Worm (Caenorhabditis elegans): ENCODE results near the gene famh-136.
A peak's percentile ranks its signal among the peaks of the same experiment; 100 is the strongest.

famh-136 gene

DNA sequence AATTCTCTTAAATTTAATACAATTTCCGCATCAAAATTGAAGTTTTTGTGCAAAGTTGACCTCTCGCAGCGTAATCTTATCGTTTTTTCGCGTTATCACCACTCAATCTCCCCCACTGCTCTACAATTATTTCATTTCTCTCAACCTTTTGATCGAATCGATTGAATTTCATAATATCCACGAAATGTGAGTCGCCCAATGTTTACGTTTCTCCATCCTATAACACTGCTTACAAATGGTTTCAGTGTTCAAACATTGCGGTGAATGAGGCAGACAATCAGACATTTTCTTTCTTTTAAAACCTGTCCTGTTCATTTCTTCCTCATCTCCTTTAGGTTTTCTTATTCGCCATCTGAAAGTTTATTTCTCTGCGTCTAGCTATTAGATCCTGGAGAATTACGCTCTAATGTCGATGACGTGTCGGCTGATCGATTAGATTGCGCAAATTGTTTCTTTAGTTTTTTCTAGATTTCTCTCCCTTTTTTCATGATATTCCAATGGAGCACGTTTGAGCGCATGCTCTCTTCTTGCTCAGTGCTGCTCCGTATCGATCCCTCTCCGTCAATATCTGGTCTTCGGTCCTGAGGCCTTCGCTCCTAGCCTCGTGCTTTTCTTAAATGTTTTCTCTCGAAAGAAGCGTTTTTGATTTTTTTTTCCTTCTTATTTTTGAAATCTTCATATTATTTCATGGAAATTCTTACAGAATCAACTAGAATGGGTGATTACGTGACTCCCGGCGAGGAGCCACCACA lies 17.5 kb downstream of the famh-136 start, which contains the start of gene unc-32:
Gene unc-32 (plus strand): TSS at position 702 of the 752 bp plus-strand sequence.
- TF ChIP-seq fkh-2 (tag; optimal IDR thresholded peaks at IDR 0.05) (no peak), nhr-28 (tag; optimal IDR thresholded peaks at IDR 0.05) (no peak), hmg-11 (tag; optimal IDR thresholded peaks at IDR 0.05) (peak; percentile 50), daf-12 (tag; optimal IDR thresholded peaks at IDR 0.05) (no peak), elt-3 (tag; optimal IDR thresholded peaks at IDR 0.05) (no peak), lin-39 (tag; optimal IDR thresholded peaks at IDR 0.05) (peak; percentile 80), ceh-16 (tag; optimal IDR thresholded peaks at IDR 0.05) (no peak), R02D3.7 (tag; optimal IDR thresholded peaks at IDR 0.05) (no peak), pha-4 (tag; optimal IDR thresholded peaks at IDR 0.05) (peak; percentile 85), nhr-43 (tag; optimal IDR thresholded peaks at IDR 0.05; ENCODE audit: poor library complexity, severe bottlenecking) (no peak), mdl-1 (tag; optimal IDR thresholded peaks at IDR 0.05) (peak; percentile 11), nhr-67 (tag; optimal IDR thresholded peaks at IDR 0.05) (no peak), lin-15B (tag; optimal IDR thresholded peaks at IDR 0.05) (peak; percentile 79), egl-27 (tag; optimal IDR thresholded peaks at IDR 0.05) (no peak), nhr-11 (tag; optimal IDR thresholded peaks at IDR 0.05) (no peak), elt-2 (tag; optimal IDR thresholded peaks at IDR 0.05) (peak; percentile 33), ama-1 (optimal IDR thresholded peaks at IDR 0.05) (no peak), nfya-1 (tag; optimal IDR thresholded peaks at IDR 0.05; ENCODE audit: insufficient read depth) (peak; percentile 79), ceh-28 (tag; optimal IDR thresholded peaks at IDR 0.05) (peak; percentile 49), nhr-25 (tag; optimal IDR thresholded peaks at IDR 0.05) (peak; percentile 19), tbx-2 (tag; optimal IDR thresholded peaks at IDR 0.05) (no peak), elt-1 (tag; optimal IDR thresholded peaks at IDR 0.05) (no peak), zag-1 (tag; optimal IDR thresholded peaks at IDR 0.05) (no peak), ceh-82 (tag; optimal IDR thresholded peaks at IDR 0.05) (no peak), aly-2 (tag; optimal IDR thresholded peaks at IDR 0.05) (no peak), ztf-4 (tag; optimal IDR thresholded peaks at IDR 0.05) (no peak), fkh-10 (GFP tag; optimal IDR thresholded peaks at IDR 0.05) (peak; percentile 54), fos-1 (tag; optimal IDR thresholded peaks at IDR 0.05) (no peak), sea-2 (GFP tag; optimal IDR thresholded peaks at IDR 0.05) (peak; percentile 44), nhr-12 (tag; optimal IDR thresholded peaks at IDR 0.05) (no peak), lsy-12 (tag; optimal IDR thresholded peaks at IDR 0.05) (no peak), nhr-77 (tag; optimal IDR thresholded peaks at IDR 0.05) (no peak), mml-1 (tag; optimal IDR thresholded peaks at IDR 0.05) (no peak)

DNA sequence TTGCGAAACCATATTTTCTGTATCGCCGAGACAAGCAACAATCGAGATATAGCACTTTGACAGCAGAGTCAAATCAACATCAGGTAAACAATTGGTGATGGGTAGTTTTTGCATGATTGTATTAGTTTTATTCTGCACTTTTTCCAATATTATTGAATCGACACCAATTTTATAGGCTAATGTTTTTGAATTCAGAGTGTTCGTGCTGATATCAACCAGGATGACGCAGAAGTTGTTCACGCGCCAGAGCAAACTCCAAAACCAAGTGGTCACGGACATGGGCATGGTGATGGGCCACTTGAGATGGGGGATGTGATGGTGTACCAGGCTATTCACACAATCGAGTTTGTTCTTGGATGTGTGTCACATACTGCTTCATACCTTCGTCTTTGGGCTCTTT lies 22.6 kb downstream of the famh-136 start:
- no peak for TF ChIP-seq R02D3.7 (tag; optimal IDR thresholded peaks at IDR 0.05)
- no peak for TF ChIP-seq ceh-82 (tag; optimal IDR thresholded peaks at IDR 0.05)
- no peak for TF ChIP-seq fos-1 (tag; optimal IDR thresholded peaks at IDR 0.05)
- TF ChIP-seq snpc-4 (tag; optimal IDR thresholded peaks at IDR 0.05), result no peak
- no peak for TF ChIP-seq nhr-23 (tag; optimal IDR thresholded peaks at IDR 0.05)
- no peak for TF ChIP-seq skn-1 (tag; optimal IDR thresholded peaks at IDR 0.05)
- TF ChIP-seq nhr-12 (tag; optimal IDR thresholded peaks at IDR 0.05), result no peak
- TF ChIP-seq lsy-12 (tag; optimal IDR thresholded peaks at IDR 0.05), result no peak
- TF ChIP-seq ama-1 (optimal IDR thresholded peaks at IDR 0.05), result no peak
- TF ChIP-seq fkh-2 (tag; optimal IDR thresholded peaks at IDR 0.05), result no peak
- TF ChIP-seq elt-1 (tag; optimal IDR thresholded peaks at IDR 0.05), result no peak
- TF ChIP-seq pqm-1 (tag; optimal IDR thresholded peaks at IDR 0.05), result no peak
- TF ChIP-seq nhr-76 (tag; optimal IDR thresholded peaks at IDR 0.05), result no peak

DNA sequence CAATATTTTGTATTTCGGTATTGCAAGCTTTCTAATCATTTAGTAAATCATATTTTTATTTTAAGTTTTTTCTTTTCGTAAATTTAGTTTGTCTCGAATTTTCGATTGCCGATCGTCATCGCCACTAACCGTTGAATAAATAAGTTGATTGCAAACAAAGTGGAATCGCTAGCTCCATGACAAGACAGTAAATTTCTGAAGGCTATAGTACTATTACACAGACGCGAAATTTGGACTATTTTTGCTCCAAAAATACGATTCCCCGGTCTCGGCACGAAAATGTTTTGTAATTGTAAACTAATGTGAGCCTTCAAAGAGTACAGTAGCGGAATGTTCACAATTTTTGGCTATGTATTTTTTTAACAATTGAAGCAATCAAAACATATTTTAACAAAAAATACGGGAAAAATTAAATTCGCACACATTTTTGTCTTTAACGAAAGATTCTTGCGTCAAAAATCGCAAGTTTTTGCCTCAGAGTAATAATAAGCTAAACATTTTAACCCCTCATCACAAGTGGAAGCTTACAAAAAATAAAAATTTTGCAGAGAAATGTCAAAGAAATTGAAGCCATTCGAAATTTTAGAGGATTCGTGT lies 24.1 kb downstream of the famh-136 start, which contains the start of gene tpk-1:
Gene tpk-1 (plus strand): TSS at position 547 of the 597 bp plus-strand sequence.
- TF ChIP-seq ama-1 (optimal IDR thresholded peaks at IDR 0.05) (peak; percentile 7), ZK546.5 (tag; optimal IDR thresholded peaks at IDR 0.05) (no peak)
